Worm (Caenorhabditis elegans) whole organism, L2 larva: ENCODE results near the gene F19C7.4.

Experiments
- blmp-1 ChIP-seq: sonication (generic microtip); optimal IDR thresholded peaks from 2 replicates; lab custom pipeline; 2017; ENCODE audit warnings: missing genetic modification characterization, mild to moderate bottlenecking, missing compliant biosample characterization, antibody characterized with exemption, moderate library complexity; ENCODE audit not compliant: insufficient read depth
- ceh-82 ChIP-seq: fragments of 150-350 bp; optimal IDR thresholded peaks from 2 replicates; lab custom pipeline; 2014; ENCODE audit warnings: missing biosample characterization, missing genetic modification characterization
- dmd-4 ChIP-seq: sonication (generic microtip); optimal IDR thresholded peaks from 2 replicates; lab custom pipeline; 2017; ENCODE audit warnings: missing biosample characterization, missing genetic modification characterization
- fos-1 ChIP-seq: fragments of 150-350 bp; optimal IDR thresholded peaks from 2 replicates; lab custom pipeline; 2014; ENCODE audit warnings: missing biosample characterization, missing genetic modification characterization
- lin-39 ChIP-seq: fragments of 150-350 bp; optimal IDR thresholded peaks from 2 replicates; lab custom pipeline; 2014; ENCODE audit warnings: missing biosample characterization, missing genetic modification reagents, missing genetic modification characterization
- nhr-77 ChIP-seq: fragments of 150-350 bp; optimal IDR thresholded peaks from 2 replicates; lab custom pipeline; 2014; ENCODE audit warnings: missing biosample characterization, missing genetic modification characterization
- sem-4 ChIP-seq: fragments of 150-350 bp; optimal IDR thresholded peaks from 2 replicates; lab custom pipeline; 2014; ENCODE audit warnings: missing biosample characterization, missing genetic modification reagents, missing genetic modification characterization
- snpc-4 ChIP-seq: fragments of 150-350 bp; optimal IDR thresholded peaks from 2 replicates; lab custom pipeline; 2014; ENCODE audit warnings: missing biosample characterization, missing genetic modification characterization
- zag-1 ChIP-seq: fragments of 150-350 bp; optimal IDR thresholded peaks from 2 replicates; lab custom pipeline; 2014; ENCODE audit warnings: missing biosample characterization, missing genetic modification characterization
- ztf-4 ChIP-seq: fragments of 150-350 bp; optimal IDR thresholded peaks from 2 replicates; lab custom pipeline; 2014; ENCODE audit warnings: missing biosample characterization, missing genetic modification characterization

- TF ChIP-seq zag-1 (no peak), ceh-82 (tag; lab: Kevin White, UChicago) (no peak), blmp-1 (no peak), dmd-4 (tag; lab: Kevin White, UChicago) (no peak), snpc-4 (tag; lab: Kevin White, UChicago) (no peak), nhr-77 (tag; lab: Kevin White, UChicago) (no peak), ztf-4 (no peak), lin-39 (tag; lab: Kevin White, UChicago) (no peak), fos-1 (tag; lab: Kevin White, UChicago) (no peak), sem-4 (no peak)
Measured at ce11 chrIV:4633393-4633792, 30.7 kb downstream of the F19C7.4 start, which contains the start of gene R105.1.
